Worm (Caenorhabditis elegans) whole organism, young adult: Measurements from ENCODE around the gene C25G6.3.

Experiments
- Y53F4B.3 ChIP-seq: fragments of 200-800 bp; sonication (Bioruptor generic); IDR thresholded peaks from 2 replicates; pipeline ENCODE4 v1.3.6; 2022; ENCODE audit warnings: missing genetic modification reagents, missing genetic modification characterization, missing compliant biosample characterization
- Y53G8AR.9 ChIP-seq: fragments of 200-800 bp; sonication (Bioruptor generic); conservative IDR thresholded peaks from 2 replicates; pipeline ENCODE4 v1.3.6; 2022; ENCODE audit warnings: missing genetic modification reagents, missing genetic modification characterization, missing compliant biosample characterization
- Y56A3A.18 ChIP-seq: fragments of 200-800 bp; sonication (Bioruptor generic); IDR thresholded peaks from 2 replicates; pipeline ENCODE4 v1.3.6; 2022; ENCODE audit warnings: missing genetic modification reagents, missing genetic modification characterization, missing compliant biosample characterization
- Y95B8A.8 ChIP-seq: fragments of 200-800 bp; sonication (Bioruptor generic); IDR thresholded peaks from 2 replicates; pipeline ENCODE4 v1.3.6; 2022; ENCODE audit warnings: missing genetic modification reagents, missing genetic modification characterization, missing compliant biosample characterization
- ZK185.1 ChIP-seq: sonication (generic microtip); optimal IDR thresholded peaks from 2 replicates; lab custom pipeline; 2016; ENCODE audit warnings: mild to moderate bottlenecking, missing genetic modification characterization, missing compliant biosample characterization; ENCODE audit not compliant: poor library complexity, severe bottlenecking
- akir-1 ChIP-seq: fragments of 200-800 bp; sonication (Bioruptor generic); optimal IDR thresholded peaks from 2 replicates; lab custom pipeline; 2018; ENCODE audit warnings: mild to moderate bottlenecking, missing genetic modification characterization, moderate library complexity, missing compliant biosample characterization
- aptf-3 ChIP-seq: fragments of 200-800 bp; sonication (Bioruptor generic); IDR thresholded peaks from 2 replicates; pipeline ENCODE4 v1.3.6; 2022; ENCODE audit warnings: missing genetic modification characterization, missing compliant biosample characterization
- attf-3 ChIP-seq: fragments of 200-800 bp; sonication (Bioruptor generic); conservative IDR thresholded peaks from 2 replicates; pipeline ENCODE4 v1.3.6; 2022; ENCODE audit warnings: missing genetic modification reagents, missing genetic modification characterization, missing compliant biosample characterization
- bed-1 ChIP-seq: fragments of 200-800 bp; sonication (Bioruptor generic); IDR thresholded peaks from 2 replicates; pipeline ENCODE4 v1.3.6; 2022; ENCODE audit warnings: missing genetic modification reagents, missing genetic modification characterization, missing compliant biosample characterization
- ceh-27 ChIP-seq: fragments of 200-800 bp; sonication (Bioruptor generic); optimal IDR thresholded peaks from 2 replicates; lab custom pipeline; 2018; ENCODE audit warnings: mild to moderate bottlenecking, missing genetic modification characterization, moderate library complexity, missing compliant biosample characterization
- ceh-58 ChIP-seq: fragments of 200-800 bp; sonication (Bioruptor generic); IDR thresholded peaks from 2 replicates; pipeline ENCODE4 v1.3.6; 2022; ENCODE audit warnings: missing genetic modification characterization, missing compliant biosample characterization
- dpl-1 ChIP-seq: fragments of 150-350 bp; optimal IDR thresholded peaks from 2 replicates; lab custom pipeline; 2014; ENCODE audit warnings: missing biosample characterization, missing genetic modification reagents, missing genetic modification characterization
- egrh-3 ChIP-seq: fragments of 200-800 bp; sonication (Bioruptor generic); IDR thresholded peaks from 2 replicates; pipeline ENCODE4 v1.3.6; 2022; ENCODE audit warnings: missing genetic modification reagents, missing genetic modification characterization, missing compliant biosample characterization
- ets-4 ChIP-seq: fragments of 200-800 bp; sonication (Bioruptor generic); optimal IDR thresholded peaks from 2 replicates; lab custom pipeline; 2018; ENCODE audit warnings: mild to moderate bottlenecking, missing genetic modification characterization, missing compliant biosample characterization
- hlh-26 ChIP-seq: fragments of 200-800 bp; sonication (Bioruptor generic); conservative IDR thresholded peaks from 2 replicates; pipeline ENCODE4 v1.3.6; 2022; ENCODE audit warnings: missing genetic modification reagents, missing genetic modification characterization, missing compliant biosample characterization
- hsf-1 ChIP-seq: fragments of 200-800 bp; sonication (Bioruptor generic); IDR thresholded peaks from 2 replicates; pipeline ENCODE4 v1.3.6; 2022; ENCODE audit warnings: missing genetic modification reagents, missing genetic modification characterization, missing compliant biosample characterization
- lin-40 ChIP-seq: sonication (generic microtip); optimal IDR thresholded peaks from 2 replicates; lab custom pipeline; 2016; ENCODE audit warnings: missing genetic modification characterization, mild to moderate bottlenecking, missing compliant biosample characterization, missing genotype, missing genetic modification reagents
- lsl-1 ChIP-seq: fragments of 200-800 bp; sonication (Bioruptor generic); optimal IDR thresholded peaks from 2 replicates; lab custom pipeline; 2018; ENCODE audit warnings: mild to moderate bottlenecking, missing genetic modification characterization, moderate library complexity, missing compliant biosample characterization
- mcd-1 ChIP-seq: fragments of 200-800 bp; sonication (Bioruptor generic); IDR thresholded peaks from 2 replicates; pipeline ENCODE4 v1.3.6; 2022; ENCODE audit warnings: missing genetic modification reagents, missing genetic modification characterization, missing compliant biosample characterization
- mel-28 ChIP-seq: sonication (generic microtip); optimal IDR thresholded peaks from 2 replicates; lab custom pipeline; 2016; ENCODE audit warnings: borderline replicate concordance, mild to moderate bottlenecking, missing genetic modification characterization, missing compliant biosample characterization
- nfya-1 ChIP-seq: sonication (generic microtip); optimal IDR thresholded peaks from 2 replicates; lab custom pipeline; 2017; ENCODE audit warnings: antibody characterized with exemption, missing compliant biosample characterization, missing genetic modification characterization, borderline replicate concordance; ENCODE audit not compliant: insufficient read depth
- nhr-80 ChIP-seq: sonication (generic microtip); optimal IDR thresholded peaks from 2 replicates; lab custom pipeline; 2016; ENCODE audit warnings: missing genetic modification characterization, missing compliant biosample characterization
- nhr-90 ChIP-seq: sonication (generic microtip); optimal IDR thresholded peaks from 2 replicates; lab custom pipeline; 2016; ENCODE audit warnings: missing genotype, mild to moderate bottlenecking, missing genetic modification characterization, missing compliant biosample characterization
- rpc-1 ChIP-seq, 2 experiments: fragments of 150-350 bp in 1 of 2; sonication (generic microtip) in 1 of 2; optimal IDR thresholded peaks; 2 replicates each; lab custom pipeline; 2014 to 2018; ENCODE audit warnings: missing biosample characterization in 1 of 2, missing genetic modification characterization in 1 of 2, missing genetic modification reagents in 1 of 2, missing genotype in 1 of 2
- snpc-4 ChIP-seq, 5 experiments: fragments of 150-350 bp in 1 of 5; sonication (generic microtip) in 4 of 5; optimal IDR thresholded peaks; 2 replicates each; lab custom pipeline; 2014 to 2018; ENCODE audit warnings: missing genetic modification characterization in 5 of 5, missing biosample characterization in 3 of 5, antibody characterized with exemption in 2 of 5, mild to moderate bottlenecking in 2 of 5, missing compliant biosample characterization in 2 of 5, missing genotype in 2 of 5, moderate library complexity in 2 of 5, missing genetic modification reagents in 1 of 5
- sptf-2 ChIP-seq: fragments of 200-800 bp; sonication (Bioruptor generic); optimal IDR thresholded peaks from 2 replicates; lab custom pipeline; 2018; ENCODE audit warnings: mild to moderate bottlenecking, missing genetic modification characterization, missing compliant biosample characterization
- tlf-1 ChIP-seq: fragments of 200-800 bp; sonication (Bioruptor generic); optimal IDR thresholded peaks from 2 replicates; lab custom pipeline; 2018; ENCODE audit warnings: mild to moderate bottlenecking, missing genetic modification characterization, missing compliant biosample characterization
- ztf-26 ChIP-seq: sonication (generic microtip); optimal IDR thresholded peaks from 2 replicates; lab custom pipeline; 2017; ENCODE audit warnings: missing genetic modification characterization, missing compliant biosample characterization

C25G6.3 gene

ce11 chrX:1191582-1191981, 47.1 kb downstream of the C25G6.3 start, which contains the start of gene T13G4.4:
Gene T13G4.4, minus strand, starts transcription at chrX:1191678.
- TF ChIP-seq bed-1 (GFP tag; lab: Robert Waterston, UW), result no peak

- TF ChIP-seq hlh-26 (GFP tag; lab: Robert Waterston, UW) (no peak), snpc-4 (GFP tag; optimal IDR thresholded peaks at IDR 0.05; lab: Kevin White, UChicago) (no peak), snpc-4 (tag; optimal IDR thresholded peaks at IDR 0.05; lab: Kevin White, UChicago) (no peak), Y53G8AR.9 (GFP tag; lab: Robert Waterston, UW) (no peak), hsf-1 (GFP tag; lab: Robert Waterston, UW) (no peak), attf-3 (GFP tag; lab: Robert Waterston, UW) (no peak), ceh-27 (GFP tag; lab: Kevin White, UChicago) (peak; percentile 85), lsl-1 (GFP tag; lab: Kevin White, UChicago) (no peak)
- TF ChIP-seq, all 124 proteins: peak for 1
These were observed 53.2 kb downstream of the C25G6.3 start for ce11 chrX:1185474-1185873.

ce11 chrX:1183985-1184384, 54.7 kb downstream of the C25G6.3 start:
- no peak for TF ChIP-seq sptf-2
- TF ChIP-seq Y56A3A.18, result no peak
- no peak for TF ChIP-seq Y53F4B.3
- no peak for TF ChIP-seq rpc-1 (optimal IDR thresholded peaks at IDR 0.05; lab: Kevin White, UChicago)
- no peak for TF ChIP-seq rpc-1 (tag; optimal IDR thresholded peaks at IDR 0.05; lab: Kevin White, UChicago)
- TF ChIP-seq akir-1 (GFP tag; lab: Kevin White, UChicago), result no peak
- no peak for TF ChIP-seq egrh-3 (GFP tag; lab: Robert Waterston, UW)
- TF ChIP-seq ceh-58 (GFP tag; lab: Robert Waterston, UW), result no peak
- TF ChIP-seq mcd-1 (GFP tag; lab: Robert Waterston, UW), result no peak
- no peak for TF ChIP-seq ztf-26 (tag; lab: Kevin White, UChicago)
- no peak for TF ChIP-seq ZK185.1 (tag; lab: Kevin White, UChicago)
- TF ChIP-seq lin-40 (tag; lab: Kevin White, UChicago), result no peak
- TF ChIP-seq, all 124 proteins: peak for 0

ce11 chrX:1183258-1183657, 55.4 kb downstream of the C25G6.3 start:
- TF ChIP-seq tlf-1 (GFP tag; lab: Kevin White, UChicago) (no peak), nhr-90 (tag; lab: Kevin White, UChicago) (no peak), dpl-1 (GFP tag; lab: Kevin White, UChicago) (no peak), aptf-3 (GFP tag; lab: Robert Waterston, UW) (no peak), rpc-1 (optimal IDR thresholded peaks at IDR 0.05; lab: Kevin White, UChicago) (no peak), rpc-1 (tag; optimal IDR thresholded peaks at IDR 0.05; lab: Kevin White, UChicago) (no peak), nhr-80 (tag; lab: Kevin White, UChicago) (no peak), ets-4 (no peak), mel-28 (tag; lab: Kevin White, UChicago) (no peak), nfya-1 (tag; lab: Kevin White, UChicago) (no peak), ceh-58 (GFP tag; lab: Robert Waterston, UW) (no peak), Y95B8A.8 (GFP tag; lab: Robert Waterston, UW) (no peak)
